Fruit fly (Drosophila melanogaster) whole organism, adult: ENCODE measurements around the gene Nnk.

Experiments used
- CG11617 ChIP-seq: fragments of 200-800 bp; sonication (Bioruptor generic); optimal IDR thresholded peaks from 2 replicates; lab custom pipeline; 2017; ENCODE audit warnings: mild to moderate bottlenecking, missing biosample characterization, missing genetic modification reagents, missing genetic modification characterization
- CG12768 ChIP-seq: fragments of 200-800 bp; sonication (Bioruptor generic); optimal IDR thresholded peaks from 2 replicates; lab custom pipeline; 2017; ENCODE audit warnings: missing biosample characterization, missing genetic modification characterization, mild to moderate bottlenecking, moderate library complexity, missing genetic modification reagents
- CG1620 ChIP-seq: fragments of 200-800 bp; sonication (Bioruptor generic); optimal IDR thresholded peaks from 2 replicates; lab custom pipeline; 2016; ENCODE audit warnings: missing biosample characterization, missing genetic modification characterization
- CG5204 ChIP-seq: fragments of 200-800 bp; sonication (Bioruptor generic); optimal IDR thresholded peaks from 2 replicates; lab custom pipeline; 2016; ENCODE audit warnings: missing biosample characterization, missing genetic modification characterization
- CG7045 ChIP-seq: fragments of 200-800 bp; sonication (Bioruptor generic); optimal IDR thresholded peaks from 2 replicates; lab custom pipeline; 2017; ENCODE audit warnings: missing biosample characterization, mild to moderate bottlenecking, missing genetic modification characterization
- CG7101 ChIP-seq: fragments of 200-800 bp; sonication (Bioruptor generic); optimal IDR thresholded peaks from 2 replicates; lab custom pipeline; 2018; ENCODE audit warnings: missing biosample characterization, mild to moderate bottlenecking, missing genetic modification characterization, moderate library complexity
- Clk ChIP-seq: fragments of 200-800 bp; sonication (Bioruptor generic); optimal IDR thresholded peaks from 2 replicates; lab custom pipeline; 2017; ENCODE audit warnings: missing biosample characterization, missing genetic modification characterization
- Crg-1 ChIP-seq: fragments of 200-800 bp; sonication (Bioruptor generic); optimal IDR thresholded peaks from 2 replicates; lab custom pipeline; 2016; ENCODE audit warnings: missing biosample characterization, missing genetic modification characterization
- cic ChIP-seq: fragments of 200-800 bp; sonication (Bioruptor generic); optimal IDR thresholded peaks from 2 replicates; lab custom pipeline; 2017; ENCODE audit warnings: missing biosample characterization, mild to moderate bottlenecking, missing genetic modification characterization, moderate library complexity
- cnc ChIP-seq, 2 experiments: fragments of >200 bp; optimal IDR thresholded peaks; 2 replicates each; lab custom pipeline; 2017
- kay ChIP-seq: fragments of 200-800 bp; sonication (Bioruptor generic); peaks from one replicate; lab custom pipeline; 2016; ENCODE audit warnings: missing biosample characterization, missing genetic modification characterization, borderline replicate concordance
- ovo ChIP-seq: fragments of 200-800 bp; sonication (Bioruptor generic); optimal IDR thresholded peaks from 2 replicates; lab custom pipeline; 2016; ENCODE audit warnings: missing biosample characterization, missing genetic modification characterization
- tj ChIP-seq: fragments of 200-800 bp; sonication (Bioruptor generic); optimal IDR thresholded peaks from 3 replicates; lab custom pipeline; 2017; ENCODE audit warnings: missing biosample characterization, mild to moderate bottlenecking, missing genetic modification characterization, moderate library complexity

DNA sequence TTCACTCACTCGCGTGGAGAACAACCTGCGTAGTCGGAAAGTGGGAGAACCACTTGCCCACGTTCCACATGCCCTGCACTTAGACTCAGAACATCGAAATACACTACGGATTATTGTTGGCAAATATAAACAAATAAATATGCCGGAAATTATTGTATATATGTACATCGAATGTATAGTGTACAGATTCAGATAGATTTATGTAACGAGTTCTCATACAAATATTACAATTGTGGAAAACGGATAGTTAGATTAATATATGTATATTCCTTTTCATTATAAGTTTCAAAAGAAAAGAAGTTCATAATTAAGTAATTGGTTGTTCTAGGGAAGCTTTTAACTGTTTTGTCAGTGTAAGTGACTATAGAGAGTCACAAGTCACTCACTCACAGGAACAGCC, 30.5 kb downstream of the Nnk start:
- TF ChIP-seq CG5204 (GFP tag; lab: Kevin White, UChicago) (peak; percentile 31), ovo (GFP tag; lab: Kevin White, UChicago) (no peak), kay (GFP tag; lab: Kevin White, UChicago) (no peak), CG1620 (no peak), cic (GFP tag; lab: Kevin White, UChicago) (no peak), Clk (no peak), cnc (optimal IDR thresholded peaks at IDR 0.05; lab: Kevin White, UChicago) (no peak), CG7101 (peak; percentile 10), CG7045 (GFP tag; lab: Kevin White, UChicago) (peak; percentile 62), Crg-1 (GFP tag; lab: Kevin White, UChicago) (no peak), CG11617 (peak; percentile 16), CG12768 (peak; percentile 37), tj (GFP tag; lab: Kevin White, UChicago) (no peak)
